Worm (Caenorhabditis elegans) whole organism, early embryonic: ENCODE results near the gene F07E5.12.

ENCODE experiments used
- B0310.2 ChIP-seq: sonication (generic microtip); optimal IDR thresholded peaks from 2 replicates; lab custom pipeline; 2016; ENCODE audit warnings: mild to moderate bottlenecking, missing genetic modification characterization, missing compliant biosample characterization
- aly-1 ChIP-seq: sonication (generic microtip); optimal IDR thresholded peaks from 2 replicates; lab custom pipeline; 2016; ENCODE audit warnings: missing genetic modification characterization, missing compliant biosample characterization
- ama-1 ChIP-seq: fragments of 150-350 bp; optimal IDR thresholded peaks from 2 replicates; lab custom pipeline; 2014
- ceh-13 ChIP-seq: fragments of 200-800 bp; sonication (Bioruptor generic); optimal IDR thresholded peaks from 2 replicates; lab custom pipeline; 2018; ENCODE audit warnings: mild to moderate bottlenecking, missing genetic modification characterization, missing compliant biosample characterization
- ceh-36 ChIP-seq: sonication (generic microtip); optimal IDR thresholded peaks from 2 replicates; lab custom pipeline; 2016; ENCODE audit warnings: missing genetic modification characterization, inconsistent platforms, missing compliant biosample characterization
- ets-7 ChIP-seq: sonication (generic microtip); optimal IDR thresholded peaks from 2 replicates; lab custom pipeline; 2016; ENCODE audit warnings: missing genotype, missing genetic modification characterization, missing compliant biosample characterization
- flt-1 ChIP-seq: fragments of 200-800 bp; sonication (Bioruptor generic); IDR thresholded peaks from 2 replicates; pipeline ENCODE4 v1.3.6; 2022; ENCODE audit warnings: missing genetic modification characterization, missing compliant biosample characterization
- hmbx-1 ChIP-seq: sonication (generic microtip); optimal IDR thresholded peaks from 2 replicates; lab custom pipeline; 2016; ENCODE audit warnings: mild to moderate bottlenecking, missing genetic modification characterization, missing compliant biosample characterization
- hmg-4 ChIP-seq: fragments of 200-800 bp; sonication (Bioruptor generic); optimal IDR thresholded peaks from 2 replicates; lab custom pipeline; 2018; ENCODE audit warnings: mild to moderate bottlenecking, missing genetic modification characterization, missing compliant biosample characterization
- sea-1 ChIP-seq: fragments of 200-800 bp; sonication (Bioruptor generic); conservative IDR thresholded peaks from 2 replicates; pipeline ENCODE4 v1.3.6; 2022; ENCODE audit warnings: missing genetic modification characterization, missing compliant biosample characterization
- tbx-11 ChIP-seq: fragments of 200-800 bp; sonication (Bioruptor generic); IDR thresholded peaks from 2 replicates; pipeline ENCODE4 v1.3.6; 2022; ENCODE audit warnings: missing genetic modification characterization, missing compliant biosample characterization
- tra-4 ChIP-seq: sonication (generic microtip); optimal IDR thresholded peaks from 2 replicates; lab custom pipeline; 2017; ENCODE audit warnings: missing genetic modification characterization, missing compliant biosample characterization

ce11 chrII:2108295-2108694 lies 40.5 kb downstream of the F07E5.12 start, which contains the start of gene R52.4:
- TF ChIP-seq tra-4 (tag; lab: Kevin White, UChicago) = no peak
- TF ChIP-seq ceh-13 (GFP tag; lab: Kevin White, UChicago) = no peak
- no peak for TF ChIP-seq tbx-11 (GFP tag; lab: Robert Waterston, UW)
- TF ChIP-seq ama-1 (lab: Kevin White, UChicago) = no peak
- TF ChIP-seq ceh-36 (tag; lab: Kevin White, UChicago) = no peak
- TF ChIP-seq B0310.2 (tag; lab: Kevin White, UChicago) = no peak
- no peak for TF ChIP-seq flt-1
- no peak for TF ChIP-seq sea-1
- TF ChIP-seq aly-1 (tag; lab: Kevin White, UChicago) = no peak
- no peak for TF ChIP-seq ets-7
- TF ChIP-seq hmg-4 (GFP tag; lab: Kevin White, UChicago) = no peak
- TF ChIP-seq hmbx-1 = no peak
